Worm (Caenorhabditis elegans) whole organism, L4/young adult: ENCODE data around the gene F42D1.4.

Experiments used
- dao-5 ChIP-seq: sonication (generic microtip); optimal IDR thresholded peaks from 2 replicates; lab custom pipeline; 2016; ENCODE audit warnings: missing genotype, missing genetic modification characterization, moderate library complexity, missing compliant biosample characterization
- him-1 ChIP-seq: sonication (generic microtip); optimal IDR thresholded peaks from 2 replicates; lab custom pipeline; 2016; ENCODE audit warnings: missing genotype, missing genetic modification reagents, missing genetic modification characterization, missing compliant biosample characterization

- TF ChIP-seq him-1 (tag; lab: Kevin White, UChicago), result no peak
- TF ChIP-seq dao-5 (tag; lab: Kevin White, UChicago), result no peak
These were observed 47.5 kb upstream of the F42D1.4 start for ce11 chrX:14759549-14759948.
